Worm (Caenorhabditis elegans): ENCODE data around the gene hmgr-1.

The hmgr-1 gene

DNA sequence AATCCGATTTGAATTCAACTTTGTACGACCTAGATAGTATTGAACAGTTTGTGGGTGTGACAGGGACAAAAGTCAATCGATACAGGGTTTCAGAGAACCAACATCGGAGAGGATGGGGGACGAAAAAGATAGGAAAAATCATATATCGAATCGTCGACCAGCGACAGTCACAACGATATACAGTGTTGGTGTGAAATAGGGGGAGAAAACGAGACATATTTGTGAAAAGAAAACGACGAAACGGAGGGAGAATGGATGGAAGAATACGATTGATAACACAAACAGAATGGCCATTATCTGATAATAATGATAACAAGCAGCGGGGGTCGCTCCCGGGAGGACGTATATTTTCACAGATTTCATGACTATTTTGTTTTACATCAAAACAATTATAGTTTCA lies 16.1 kb downstream of the hmgr-1 start (continued):
- TF ChIP-seq unc-130 (tag; optimal IDR thresholded peaks at IDR 0.05) (no peak), pax-3 (tag; optimal IDR thresholded peaks at IDR 0.05) (peak; percentile 15), aha-1 (tag; optimal IDR thresholded peaks at IDR 0.05) (no peak), rnt-1 (tag; optimal IDR thresholded peaks at IDR 0.05) (no peak), hpl-2 (GFP tag; optimal IDR thresholded peaks at IDR 0.05) (no peak), unc-62 (GFP tag; optimal IDR thresholded peaks at IDR 0.05) (no peak), sup-37 (GFP tag; optimal IDR thresholded peaks at IDR 0.05) (no peak), egl-13 (tag; optimal IDR thresholded peaks at IDR 0.05) (no peak), nhr-85 (tag) (no peak), ztf-4 (tag; optimal IDR thresholded peaks at IDR 0.05) (no peak), xbp-1 (tag; optimal IDR thresholded peaks at IDR 0.05) (no peak), ceh-82 (tag; optimal IDR thresholded peaks at IDR 0.05) (no peak), sox-4 (tag; optimal IDR thresholded peaks at IDR 0.05) (no peak), isw-1 (GFP tag; IDR thresholded peaks at IDR 0.05) (no peak), alr-1 (tag; optimal IDR thresholded peaks at IDR 0.05; ENCODE audit: borderline replicate concordance) (no peak), grh-1 (GFP tag; IDR thresholded peaks at IDR 0.05) (0 out of 2 replicates have a peak, but pooled peaks have one; percentile 9), nhr-20 (tag; optimal IDR thresholded peaks at IDR 0.05) (peak; percentile 47), unc-86 (tag; optimal IDR thresholded peaks at IDR 0.05) (no peak), sptf-1 (tag; optimal IDR thresholded peaks at IDR 0.05) (no peak), C34B4.2 (tag; optimal IDR thresholded peaks at IDR 0.05) (no peak), ceh-88 (GFP tag; IDR thresholded peaks at IDR 0.05) (no peak), nhr-90 (tag; optimal IDR thresholded peaks at IDR 0.05; ENCODE audit: poor library complexity) (peak; percentile 39), nhr-237 (tag; optimal IDR thresholded peaks at IDR 0.05) (no peak), lin-14 (GFP tag; optimal IDR thresholded peaks at IDR 0.05) (peak; percentile 53), nhr-11 (tag; optimal IDR thresholded peaks at IDR 0.05) (no peak), nhr-77 (tag; optimal IDR thresholded peaks at IDR 0.05) (no peak), aly-2 (tag; optimal IDR thresholded peaks at IDR 0.05) (no peak), nhr-71 (tag; optimal IDR thresholded peaks at IDR 0.05) (peak; percentile 52), ceh-8 (GFP tag; optimal IDR thresholded peaks at IDR 0.05) (no peak), lin-39 (tag; optimal IDR thresholded peaks at IDR 0.05) (no peak), unc-98 (GFP tag; IDR thresholded peaks at IDR 0.05) (no peak), nhr-12 (tag; optimal IDR thresholded peaks at IDR 0.05) (no peak), efl-1 (optimal IDR thresholded peaks at IDR 0.05) (no peak), efl-1 (GFP tag; optimal IDR thresholded peaks at IDR 0.05 in 1 of 2) (no peak), C04F5.9 (tag; optimal IDR thresholded peaks at IDR 0.05) (no peak), mab-9 (GFP tag; IDR thresholded peaks at IDR 0.05) (no peak), pqm-1 (tag; optimal IDR thresholded peaks at IDR 0.05) (peak; percentile 60), irx-1 (tag; optimal IDR thresholded peaks at IDR 0.05) (no peak), egl-27 (tag; optimal IDR thresholded peaks at IDR 0.05) (no peak), lsy-2 (tag; optimal IDR thresholded peaks at IDR 0.05) (no peak), fkh-8 (tag; optimal IDR thresholded peaks at IDR 0.05) (no peak), tlp-1 (tag; optimal IDR thresholded peaks at IDR 0.05) (no peak), fkh-10 (GFP tag; optimal IDR thresholded peaks at IDR 0.05) (no peak), nhr-28 (tag; optimal IDR thresholded peaks at IDR 0.05) (no peak), pag-3 (tag; optimal IDR thresholded peaks at IDR 0.05; ENCODE audit: borderline replicate concordance, insufficient read depth) (no peak), blmp-1 (tag; optimal IDR thresholded peaks at IDR 0.05) (peak; percentile 85), mep-1 (tag; optimal IDR thresholded peaks at IDR 0.05) (no peak), ama-1 (optimal IDR thresholded peaks at IDR 0.05) (peak; percentile 61), Y116A8C.19 (tag; optimal IDR thresholded peaks at IDR 0.05; ENCODE audit: borderline replicate concordance) (no peak), lin-13 (GFP tag; optimal IDR thresholded peaks at IDR 0.05) (no peak), nhr-47 (tag; optimal IDR thresholded peaks at IDR 0.05) (no peak), elt-3 (tag; optimal IDR thresholded peaks at IDR 0.05) (peak in 4 of 6 experiments; percentile 67 to 94 (median 78)), nhr-19 (GFP tag; conservative IDR thresholded peaks at IDR 0.05) (peak; percentile 27; the same call in 1 of the 2 replicates), snu-23 (GFP tag; optimal IDR thresholded peaks at IDR 0.05) (peak; percentile 48), swsn-7 (tag; optimal IDR thresholded peaks at IDR 0.05) (no peak)
